Worm (Caenorhabditis elegans) whole organism, young adult: ENCODE measurements around the gene cls-1.

Experiments
- T07F8.4 ChIP-seq: sonication (generic microtip); optimal IDR thresholded peaks from 2 replicates; lab custom pipeline; 2016; ENCODE audit warnings: mild to moderate bottlenecking, missing genetic modification characterization, moderate library complexity, missing compliant biosample characterization
- ama-1 ChIP-seq, 3 experiments: fragments of 150-350 bp in 1 of 3; sonication (generic microtip) in 2 of 3; optimal IDR thresholded peaks; 2 replicates each; lab custom pipeline; 2014 to 2018; ENCODE audit warnings: missing biosample characterization in 2 of 3, missing genetic modification characterization in 2 of 3, missing genetic modification reagents in 2 of 3
- aptf-3 ChIP-seq: fragments of 200-800 bp; sonication (Bioruptor generic); IDR thresholded peaks from 2 replicates; pipeline ENCODE4 v1.3.6; 2022; ENCODE audit warnings: missing genetic modification characterization, missing compliant biosample characterization
- ekl-4 ChIP-seq: fragments of 200-800 bp; sonication (Bioruptor generic); IDR thresholded peaks from 2 replicates; pipeline ENCODE4 v1.3.6; 2022; ENCODE audit warnings: missing genetic modification reagents, missing genetic modification characterization, missing compliant biosample characterization
- gei-17 ChIP-seq: fragments of 200-800 bp; sonication (Bioruptor generic); optimal IDR thresholded peaks from 2 replicates; lab custom pipeline; 2018; ENCODE audit warnings: mild to moderate bottlenecking, missing genetic modification characterization, missing compliant biosample characterization
- hlh-26 ChIP-seq: fragments of 200-800 bp; sonication (Bioruptor generic); conservative IDR thresholded peaks from 2 replicates; pipeline ENCODE4 v1.3.6; 2022; ENCODE audit warnings: missing genetic modification reagents, missing genetic modification characterization, missing compliant biosample characterization
- hrde-1 ChIP-seq: sonication (generic microtip); optimal IDR thresholded peaks from 2 replicates; lab custom pipeline; 2016; ENCODE audit warnings: missing genetic modification characterization, mild to moderate bottlenecking, missing compliant biosample characterization, moderate library complexity, missing genotype, missing genetic modification reagents, borderline replicate concordance
- lsl-1 ChIP-seq: fragments of 200-800 bp; sonication (Bioruptor generic); optimal IDR thresholded peaks from 2 replicates; lab custom pipeline; 2018; ENCODE audit warnings: mild to moderate bottlenecking, missing genetic modification characterization, moderate library complexity, missing compliant biosample characterization
- nhr-90 ChIP-seq: sonication (generic microtip); optimal IDR thresholded peaks from 2 replicates; lab custom pipeline; 2016; ENCODE audit warnings: missing genotype, mild to moderate bottlenecking, missing genetic modification characterization, missing compliant biosample characterization
- pha-4 ChIP-seq: fragments of 150-350 bp; sonication (generic microtip); optimal IDR thresholded peaks from 2 replicates; lab custom pipeline; 2014; ENCODE audit warnings: missing biosample characterization, missing genetic modification reagents, missing genetic modification characterization
- sea-2 ChIP-seq: fragments of 200-800 bp; sonication (Bioruptor generic); IDR thresholded peaks from 2 replicates; pipeline ENCODE4 v1.3.6; 2022; ENCODE audit warnings: missing genetic modification characterization, missing compliant biosample characterization
- snpc-4 ChIP-seq, 5 experiments: fragments of 150-350 bp in 1 of 5; sonication (generic microtip) in 4 of 5; optimal IDR thresholded peaks; 2 replicates each; lab custom pipeline; 2014 to 2018; ENCODE audit warnings: missing genetic modification characterization in 5 of 5, missing biosample characterization in 3 of 5, antibody characterized with exemption in 2 of 5, mild to moderate bottlenecking in 2 of 5, missing compliant biosample characterization in 2 of 5, missing genotype in 2 of 5, moderate library complexity in 2 of 5, missing genetic modification reagents in 1 of 5
- sptf-2 ChIP-seq: fragments of 200-800 bp; sonication (Bioruptor generic); optimal IDR thresholded peaks from 2 replicates; lab custom pipeline; 2018; ENCODE audit warnings: mild to moderate bottlenecking, missing genetic modification characterization, missing compliant biosample characterization

DNA sequence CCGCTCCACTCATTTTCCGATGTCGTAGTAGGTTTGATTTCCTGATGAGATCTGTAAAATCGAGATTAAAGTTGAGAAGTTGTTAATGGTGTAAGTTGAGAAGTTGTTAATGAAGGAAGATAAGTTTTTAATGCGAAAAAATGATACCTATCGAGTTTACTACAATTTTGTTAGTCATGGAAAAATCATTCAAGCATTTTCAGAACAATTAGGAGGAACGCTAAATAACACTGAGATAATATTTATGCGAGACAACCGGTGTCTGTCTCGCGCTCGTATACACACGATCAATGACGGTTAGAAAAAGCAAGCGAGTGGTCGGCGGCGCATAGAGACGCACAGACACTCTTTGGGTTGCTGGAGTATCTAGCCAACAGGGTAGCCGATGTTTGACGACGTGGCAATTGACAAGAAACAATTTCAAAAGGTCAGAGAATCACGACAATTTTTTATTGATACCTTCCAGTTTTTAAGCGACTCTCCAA lies 10.2 kb upstream of the cls-1 start, which contains the start of gene cgh-1:
- no peak for TF ChIP-seq sptf-2
- TF ChIP-seq pha-4 (tag; lab: Kevin White, UChicago): no peak
- TF ChIP-seq sea-2: no peak
- no peak for TF ChIP-seq ekl-4 (GFP tag; lab: Robert Waterston, UW)
- TF ChIP-seq snpc-4 (GFP tag; optimal IDR thresholded peaks at IDR 0.05; lab: Kevin White, UChicago): no peak
- no peak for TF ChIP-seq snpc-4 (tag; optimal IDR thresholded peaks at IDR 0.05; lab: Kevin White, UChicago)
- no peak for TF ChIP-seq hlh-26 (GFP tag; lab: Robert Waterston, UW)
- TF ChIP-seq gei-17 (GFP tag; lab: Kevin White, UChicago): no peak
- no peak for TF ChIP-seq hrde-1 (tag; lab: Kevin White, UChicago)
- 0 out of 2 replicates have a peak, but pooled peaks have one; percentile 12 for TF ChIP-seq aptf-3 (GFP tag; lab: Robert Waterston, UW)
- no peak for TF ChIP-seq nhr-90
- no peak for TF ChIP-seq ama-1 (optimal IDR thresholded peaks at IDR 0.05; lab: Kevin White, UChicago)
- no peak for TF ChIP-seq ama-1 (GFP tag; optimal IDR thresholded peaks at IDR 0.05; lab: Kevin White, UChicago)
- no peak for TF ChIP-seq T07F8.4 (tag; lab: Kevin White, UChicago)
- TF ChIP-seq lsl-1 (GFP tag; lab: Kevin White, UChicago): peak; percentile 7
